Worm (Caenorhabditis elegans) whole organism, late embryonic: ENCODE results near the gene stdh-2.

Source experiments
- F13H6.1 ChIP-seq: sonication (generic microtip); optimal IDR thresholded peaks from 2 replicates; lab custom pipeline; 2016; ENCODE audit warnings: missing genetic modification characterization, missing compliant biosample characterization
- ceh-45 ChIP-seq: fragments of 200-800 bp; sonication (Bioruptor generic); IDR thresholded peaks from 2 replicates; pipeline ENCODE4 v1.3.6; 2022; ENCODE audit warnings: missing genetic modification reagents, missing genetic modification characterization, missing compliant biosample characterization
- dmd-4 ChIP-seq: sonication (generic microtip); optimal IDR thresholded peaks from 2 replicates; lab custom pipeline; 2016; ENCODE audit warnings: borderline replicate concordance, missing genetic modification characterization, missing compliant biosample characterization
- npax-4 ChIP-seq: sonication (generic microtip); optimal IDR thresholded peaks from 2 replicates; lab custom pipeline; 2016; ENCODE audit warnings: missing genetic modification characterization, missing compliant biosample characterization
- odd-2 ChIP-seq: sonication (generic microtip); optimal IDR thresholded peaks from 2 replicates; lab custom pipeline; 2017; ENCODE audit warnings: antibody characterized with exemption, mild to moderate bottlenecking, missing genetic modification characterization, missing compliant biosample characterization

ce11 chrV:16253687-16254086 is 29.6 kb downstream of the stdh-2 start, which contains the start of gene gcy-20:
- TF ChIP-seq ceh-45 (GFP tag; lab: Robert Waterston, UW) (no peak), F13H6.1 (no peak), odd-2 (tag; lab: Kevin White, UChicago) (no peak), dmd-4 (tag; lab: Kevin White, UChicago) (no peak), npax-4 (tag; lab: Kevin White, UChicago) (no peak)
